Fruit fly (Drosophila melanogaster) ovary, adult (tissue): ENCODE data around the gene ACXD.
A peak's percentile ranks its signal among the peaks of the same experiment; 100 is the strongest.

Source experiments
- CG17801 ChIP-seq: fragments of 200-800 bp; optimal IDR thresholded peaks from 2 replicates; lab custom pipeline; 2019; ENCODE audit warnings: missing biosample characterization, mild to moderate bottlenecking, missing genetic modification characterization, moderate library complexity; ENCODE audit not compliant: partially characterized antibody

ACXD gene

dm6 chr3L:2261282-2261681, 23.9 kb downstream of the ACXD start:
- no peak for TF ChIP-seq CG17801 (GFP tag; lab: Kevin White, UChicago)

- TF ChIP-seq CG17801 (GFP tag; lab: Kevin White, UChicago) = peak; percentile 93
Observed at dm6 chr3L:2262515-2262944, 25.1 kb downstream of the ACXD start, which contains the start of the genes oxt and CG13807. Gene oxt (minus strand): TSS chr3L:2262664. Gene CG13807 (plus strand): TSS chr3L:2262919.

dm6 chr3L:2265692-2266444, 28.5 kb downstream of the ACXD start, which contains the start of the genes ecd and CG13806:
Gene ecd (minus strand): TSS chr3L:2265857.
Gene CG13806 (plus strand): TSS chr3L:2266394.
- no peak for TF ChIP-seq CG17801 (GFP tag; lab: Kevin White, UChicago)

dm6 chr3L:2267558-2267957, 30.1 kb downstream of the ACXD start, which contains the start of gene obst-I:
Gene obst-I (plus strand): TSS chr3L:2267858.
- no peak for TF ChIP-seq CG17801 (GFP tag; lab: Kevin White, UChicago)

- TF ChIP-seq CG17801 (GFP tag; lab: Kevin White, UChicago) = no peak
Observed at dm6 chr3L:2268525-2268924, 31.1 kb downstream of the ACXD start, which contains the start of gene CG32302. Gene CG32302 (plus strand): TSS chr3L:2268825.

- TF ChIP-seq CG17801 (GFP tag; lab: Kevin White, UChicago) = no peak
Observed at dm6 chr3L:2272669-2273068, 35.3 kb downstream of the ACXD start, which contains the start of gene yellow-g. Gene yellow-g (minus strand): TSS chr3L:2272769.

- no peak for TF ChIP-seq CG17801 (GFP tag; lab: Kevin White, UChicago)
Observed at dm6 chr3L:2273392-2273791, 36.0 kb downstream of the ACXD start.

dm6 chr3L:2276250-2276649, 38.8 kb downstream of the ACXD start, which contains the start of gene yellow-g2:
Gene yellow-g2 (plus strand): TSS chr3L:2276550.
- no peak for TF ChIP-seq CG17801 (GFP tag; lab: Kevin White, UChicago)

dm6 chr3L:2282506-2282905, 45.1 kb downstream of the ACXD start, which contains the start of gene MsR2:
Gene MsR2 (plus strand): TSS chr3L:2282883.
- no peak for TF ChIP-seq CG17801 (GFP tag; lab: Kevin White, UChicago)
